Fruit fly (Drosophila melanogaster) whole organism, embryonic: Measurements from ENCODE around the gene MBD-R2.

Source experiments
- Antp ChIP-seq: fragments of 200-800 bp; sonication (Bioruptor generic); optimal IDR thresholded peaks from 3 replicates; lab custom pipeline; 2016; ENCODE audit warnings: missing biosample characterization, missing genetic modification characterization
- CG1024 ChIP-seq: fragments of 200-800 bp; sonication (Bioruptor generic); IDR thresholded peaks from 2 replicates; pipeline ENCODE4 v1.3.6; 2022; ENCODE audit warnings: missing biosample characterization, missing genetic modification characterization
- CG10274 ChIP-seq: fragments of 200-800 bp; sonication (Bioruptor generic); optimal IDR thresholded peaks from 3 replicates; lab custom pipeline; 2017; ENCODE audit warnings: missing biosample characterization, mild to moderate bottlenecking, missing genetic modification characterization
- CG10543 ChIP-seq: fragments of 200-800 bp; sonication (Bioruptor generic); optimal IDR thresholded peaks from 3 replicates; lab custom pipeline; 2017; ENCODE audit warnings: missing biosample characterization, mild to moderate bottlenecking, missing genetic modification characterization, moderate library complexity
- CG14014 ChIP-seq: fragments of 200-800 bp; sonication (Bioruptor generic); IDR thresholded peaks from 2 replicates; pipeline ENCODE4 v1.3.6; 2022; ENCODE audit warnings: missing biosample characterization, missing genetic modification characterization
- CG15696 ChIP-seq: fragments of 200-800 bp; sonication (Bioruptor generic); optimal IDR thresholded peaks from 2 replicates; lab custom pipeline; 2019; ENCODE audit warnings: missing biosample characterization, mild to moderate bottlenecking, missing genetic modification characterization, moderate library complexity
- CG1603 ChIP-seq: fragments of 200-800 bp; sonication (Bioruptor generic); optimal IDR thresholded peaks from 2 replicates; lab custom pipeline; 2019; ENCODE audit warnings: missing biosample characterization, mild to moderate bottlenecking, missing genetic modification characterization, moderate library complexity
- CG16815 ChIP-seq: fragments of 200-800 bp; sonication (Bioruptor generic); optimal IDR thresholded peaks from 3 replicates; lab custom pipeline; 2017; ENCODE audit warnings: missing biosample characterization, mild to moderate bottlenecking, missing genetic modification characterization
- CG17612 ChIP-seq: fragments of 200-800 bp; sonication (Bioruptor generic); IDR thresholded peaks from 2 replicates; pipeline ENCODE4 v1.3.6; 2022; ENCODE audit warnings: missing biosample characterization, missing genetic modification characterization
- CG18011 ChIP-seq: fragments of 200-800 bp; sonication (Bioruptor generic); optimal IDR thresholded peaks from 2 replicates; lab custom pipeline; 2017; ENCODE audit warnings: missing biosample characterization, missing genetic modification characterization, mild to moderate bottlenecking, moderate library complexity, missing genotype
- CG2129 ChIP-seq: fragments of 200-800 bp; sonication (Bioruptor generic); IDR thresholded peaks from 2 replicates; pipeline ENCODE4 v1.3.6; 2022; ENCODE audit warnings: missing biosample characterization, missing genetic modification characterization; ENCODE audit not compliant: partially characterized antibody
- CG2202 ChIP-seq: fragments of 200-800 bp; sonication (Bioruptor generic); optimal IDR thresholded peaks from 2 replicates; lab custom pipeline; 2018; ENCODE audit warnings: missing biosample characterization, mild to moderate bottlenecking, missing genetic modification characterization
- CG2712 ChIP-seq: fragments of 200-800 bp; optimal IDR thresholded peaks from 3 replicates; lab custom pipeline; 2019; ENCODE audit warnings: missing biosample characterization, mild to moderate bottlenecking, missing genetic modification characterization, moderate library complexity
- CG30403 ChIP-seq: fragments of 200-800 bp; sonication (Bioruptor generic); optimal IDR thresholded peaks from 3 replicates; lab custom pipeline; 2016; ENCODE audit warnings: missing biosample characterization, missing genetic modification characterization
- CG30431 ChIP-seq: fragments of 200-800 bp; sonication (Bioruptor generic); optimal IDR thresholded peaks from 2 replicates; lab custom pipeline; 2017; ENCODE audit warnings: missing biosample characterization, missing genetic modification characterization
- CG34224 ChIP-seq: fragments of 200-800 bp; sonication (Bioruptor generic); IDR thresholded peaks from 3 replicates; pipeline ENCODE4 v1.3.6; 2022; ENCODE audit warnings: missing biosample characterization, missing genetic modification characterization; ENCODE audit not compliant: partially characterized antibody
- CG7271 ChIP-seq: fragments of 200-800 bp; sonication (Bioruptor generic); optimal IDR thresholded peaks from 2 replicates; lab custom pipeline; 2018; ENCODE audit warnings: missing biosample characterization, mild to moderate bottlenecking, missing genetic modification characterization, moderate library complexity
- CG8478 ChIP-seq: fragments of >200 bp; optimal IDR thresholded peaks from 2 replicates; lab custom pipeline; 2018
- CG9876 ChIP-seq: fragments of 200-800 bp; sonication (Bioruptor generic); optimal IDR thresholded peaks from 2 replicates; lab custom pipeline; 2016; ENCODE audit warnings: missing biosample characterization, missing genetic modification characterization
- D19A ChIP-seq: fragments of 200-800 bp; optimal IDR thresholded peaks from 3 replicates; lab custom pipeline; 2019; ENCODE audit warnings: missing biosample characterization, mild to moderate bottlenecking, missing genetic modification characterization, moderate library complexity
- Fer2 ChIP-seq: fragments of 200-800 bp; sonication (Bioruptor generic); optimal IDR thresholded peaks from 2 replicates; lab custom pipeline; 2018; ENCODE audit warnings: missing biosample characterization, mild to moderate bottlenecking, missing genetic modification characterization, moderate library complexity
- Hmx ChIP-seq: fragments of 200-800 bp; sonication (Bioruptor generic); optimal IDR thresholded peaks from 2 replicates; lab custom pipeline; 2016; ENCODE audit warnings: missing biosample characterization, missing genetic modification characterization
- Kr ChIP-seq: fragments of 200-800 bp; sonication (Bioruptor generic); optimal IDR thresholded peaks from 2 replicates; lab custom pipeline; 2017; ENCODE audit warnings: missing biosample characterization, mild to moderate bottlenecking, missing genetic modification characterization
- Mrtf ChIP-seq: fragments of 200-800 bp; sonication (Bioruptor generic); IDR thresholded peaks from 3 replicates; pipeline ENCODE4 v1.3.6; 2022; ENCODE audit warnings: missing biosample characterization, missing genetic modification characterization
- NfI ChIP-seq: fragments of 200-800 bp; sonication (Bioruptor generic); optimal IDR thresholded peaks from 3 replicates; lab custom pipeline; 2018; ENCODE audit warnings: missing biosample characterization, mild to moderate bottlenecking, missing genetic modification characterization, moderate library complexity
- Oaz ChIP-seq: fragments of 200-800 bp; sonication (Bioruptor generic); IDR thresholded peaks from 2 replicates; pipeline ENCODE4 v1.3.6; 2022; ENCODE audit warnings: missing biosample characterization, missing genetic modification characterization
- Taf1 ChIP-seq: fragments of 200-800 bp; sonication (Bioruptor generic); IDR thresholded peaks from 2 replicates; pipeline ENCODE4 v1.3.6; 2022; ENCODE audit warnings: missing biosample characterization, missing genetic modification characterization
- Xbp1 ChIP-seq: fragments of 200-800 bp; sonication (Bioruptor generic); optimal IDR thresholded peaks from 3 replicates; lab custom pipeline; 2016; ENCODE audit warnings: missing biosample characterization, mild to moderate bottlenecking, missing genetic modification characterization
- aop ChIP-seq: fragments of 200-800 bp; sonication (Bioruptor generic); IDR thresholded peaks from 2 replicates; pipeline ENCODE4 v1.3.6; 2022; ENCODE audit warnings: missing biosample characterization, missing genetic modification characterization
- bsh ChIP-seq, 2 experiments: fragments of 200-800 bp; sonication (Bioruptor generic); optimal IDR thresholded peaks; 2 replicates each; lab custom pipeline; 2017 to 2018; ENCODE audit warnings: mild to moderate bottlenecking in 2 of 2, missing biosample characterization in 2 of 2, missing genetic modification characterization in 2 of 2, moderate library complexity in 1 of 2
- cg ChIP-seq: fragments of 200-800 bp; sonication (Bioruptor generic); optimal IDR thresholded peaks from 3 replicates; lab custom pipeline; 2019; ENCODE audit warnings: missing biosample characterization, mild to moderate bottlenecking, missing genetic modification characterization, moderate library complexity
- dmrt11E ChIP-seq: fragments of 200-800 bp; sonication (Bioruptor generic); optimal IDR thresholded peaks from 3 replicates; lab custom pipeline; 2018; ENCODE audit warnings: missing biosample characterization, mild to moderate bottlenecking, missing genetic modification characterization, moderate library complexity
- en ChIP-seq: fragments of 200-800 bp; sonication (Bioruptor generic); optimal IDR thresholded peaks from 2 replicates; lab custom pipeline; 2016; ENCODE audit warnings: missing biosample characterization, missing genetic modification characterization
- eve ChIP-seq, 2 experiments: fragments of >200 bp; optimal IDR thresholded peaks; 2 replicates each; lab custom pipeline; 2017; ENCODE audit warnings: missing biosample characterization in 2 of 2, missing genetic modification characterization in 2 of 2
- ftz-f1 ChIP-seq: fragments of 200-800 bp; sonication (Bioruptor generic); optimal IDR thresholded peaks from 2 replicates; lab custom pipeline; 2016; ENCODE audit warnings: missing biosample characterization, missing genetic modification characterization
- fu2 ChIP-seq: fragments of 200-800 bp; sonication (Bioruptor generic); optimal IDR thresholded peaks from 2 replicates; lab custom pipeline; 2016; ENCODE audit warnings: missing biosample characterization, missing genetic modification characterization
- gce ChIP-seq: fragments of 200-800 bp; sonication (Bioruptor generic); IDR thresholded peaks from 3 replicates; pipeline ENCODE4 v1.3.6; 2022; ENCODE audit warnings: missing biosample characterization, missing genetic modification characterization
- gcm ChIP-seq: fragments of 200-800 bp; sonication (Bioruptor generic); optimal IDR thresholded peaks from 2 replicates; lab custom pipeline; 2019; ENCODE audit warnings: missing biosample characterization, mild to moderate bottlenecking, missing genetic modification characterization, moderate library complexity
- gfzf ChIP-seq: fragments of 200-800 bp; sonication (Bioruptor generic); optimal IDR thresholded peaks from 2 replicates; lab custom pipeline; 2016; ENCODE audit warnings: missing biosample characterization, mild to moderate bottlenecking, missing genetic modification characterization, moderate library complexity
- gsb ChIP-seq: fragments of 200-800 bp; sonication (Bioruptor generic); IDR thresholded peaks from 2 replicates; pipeline ENCODE4 v1.3.6; 2022; ENCODE audit warnings: missing biosample characterization, missing genetic modification characterization
- h ChIP-seq: fragments of >200 bp; optimal IDR thresholded peaks from 2 replicates; lab custom pipeline; 2017
- hth ChIP-seq: fragments of >200 bp; optimal IDR thresholded peaks from 2 replicates; lab custom pipeline; 2017; ENCODE audit warnings: inconsistent platforms
- insv ChIP-seq, 2 experiments: fragments of 200-800 bp; sonication (Bioruptor generic); optimal IDR thresholded peaks; 3 replicates each; lab custom pipeline; 2016 to 2018; ENCODE audit warnings: missing biosample characterization in 2 of 2, missing genetic modification characterization in 2 of 2
- jigr1 ChIP-seq: fragments of 200-800 bp; sonication (Bioruptor generic); IDR thresholded peaks from 3 replicates; pipeline ENCODE4 v1.3.6; 2022; ENCODE audit warnings: missing biosample characterization, missing genetic modification characterization
- kah ChIP-seq: fragments of 200-800 bp; sonication (Bioruptor generic); optimal IDR thresholded peaks from 2 replicates; lab custom pipeline; 2018; ENCODE audit warnings: missing biosample characterization, mild to moderate bottlenecking, missing genetic modification characterization
- lola ChIP-seq, 3 experiments: fragments of >200 bp in 2 of 3; fragments of 200-800 bp in 1 of 3; sonication (Bioruptor generic) in 1 of 3; optimal IDR thresholded peaks; 2 replicates each; lab custom pipeline; 2017 to 2019; ENCODE audit warnings: missing biosample characterization in 3 of 3, missing genetic modification characterization in 3 of 3, mild to moderate bottlenecking in 1 of 3, moderate library complexity in 1 of 3
- onecut ChIP-seq: fragments of 200-800 bp; sonication (Bioruptor generic); IDR thresholded peaks from 2 replicates; pipeline ENCODE4 v1.3.6; 2022; ENCODE audit warnings: missing biosample characterization, missing genetic modification characterization
- slou ChIP-seq: fragments of 200-800 bp; sonication (Bioruptor generic); optimal IDR thresholded peaks from 3 replicates; lab custom pipeline; 2016; ENCODE audit warnings: missing biosample characterization, missing genetic modification characterization
- tap ChIP-seq: fragments of 200-800 bp; optimal IDR thresholded peaks from 3 replicates; lab custom pipeline; 2019; ENCODE audit warnings: missing biosample characterization, mild to moderate bottlenecking, missing genetic modification characterization, moderate library complexity
- tx ChIP-seq: fragments of 200-800 bp; sonication (Bioruptor generic); optimal IDR thresholded peaks from 2 replicates; lab custom pipeline; 2016; ENCODE audit warnings: missing biosample characterization, missing genetic modification characterization
- wor ChIP-seq: fragments of 200-800 bp; sonication (Bioruptor generic); IDR thresholded peaks from 2 replicates; pipeline ENCODE4 v1.3.6; 2022; ENCODE audit warnings: missing biosample characterization, missing genetic modification characterization
- zen ChIP-seq: fragments of 200-800 bp; sonication (Bioruptor generic); optimal IDR thresholded peaks from 3 replicates; lab custom pipeline; 2018; ENCODE audit warnings: missing biosample characterization, mild to moderate bottlenecking, missing genetic modification characterization, moderate library complexity

MBD-R2 gene

dm6 chr3R:12401672-12402296 lies 45.7 kb upstream of the MBD-R2 start, which contains the start of gene DNAlig3 (continued):
- TF ChIP-seq CG9876 (GFP tag; lab: Kevin White, UChicago) (no peak), Xbp1 (GFP tag; lab: Kevin White, UChicago) (no peak), CG2712 (no peak), CG8478 (lab: Kevin White, UChicago) (no peak), D19A (tag; lab: Kevin White, UChicago) (no peak), ftz-f1 (GFP tag; lab: Kevin White, UChicago) (no peak), aop (GFP tag; lab: Robert Waterston, UW) (no peak), wor (GFP tag; lab: Robert Waterston, UW) (no peak), NfI (GFP tag; lab: Kevin White, UChicago) (no peak), zen (tag; lab: Kevin White, UChicago) (peak; percentile 17), h (lab: Kevin White, UChicago) (no peak), Taf1 (no peak), kah (peak; percentile 1), CG16815 (no peak), CG1603 (peak; percentile 64), CG2202 (tag; lab: Kevin White, UChicago) (no peak), gsb (no peak), Oaz (no peak), CG10543 (GFP tag; lab: Kevin White, UChicago) (no peak), CG2129 (GFP tag; lab: Robert Waterston, UW) (no peak), insv (GFP tag; optimal IDR thresholded peaks at IDR 0.05; lab: Kevin White, UChicago) (no peak), Hmx (GFP tag; lab: Kevin White, UChicago) (no peak), CG1024 (GFP tag; lab: Robert Waterston, UW) (no peak), gcm (GFP tag; lab: Kevin White, UChicago) (no peak), gce (GFP tag; lab: Robert Waterston, UW) (no peak), bsh (GFP tag; optimal IDR thresholded peaks at IDR 0.05; lab: Kevin White, UChicago) (no peak), en (GFP tag; lab: Kevin White, UChicago) (no peak), Kr (GFP tag; lab: Kevin White, UChicago) (no peak), Fer2 (tag; lab: Kevin White, UChicago) (no peak), CG7271 (tag; lab: Kevin White, UChicago) (no peak), cg (GFP tag; lab: Kevin White, UChicago) (no peak), fu2 (GFP tag; lab: Kevin White, UChicago) (no peak), eve (GFP tag; optimal IDR thresholded peaks at IDR 0.05; lab: Kevin White, UChicago) (no peak), lola (GFP tag; optimal IDR thresholded peaks at IDR 0.05; lab: Kevin White, UChicago) (no peak), tx (GFP tag; lab: Kevin White, UChicago) (no peak), CG18011 (no peak), CG10274 (GFP tag; lab: Kevin White, UChicago) (no peak), onecut (GFP tag; lab: Robert Waterston, UW) (no peak), slou (no peak), CG34224 (GFP tag; lab: Robert Waterston, UW) (peak; percentile 57), Antp (GFP tag; lab: Kevin White, UChicago) (no peak), gfzf (GFP tag; lab: Kevin White, UChicago) (peak; percentile 27), tap (tag; lab: Kevin White, UChicago) (no peak), CG15696 (tag; lab: Kevin White, UChicago) (no peak), dmrt11E (tag; lab: Kevin White, UChicago) (no peak), CG17612 (GFP tag; lab: Robert Waterston, UW) (no peak), CG14014 (no peak), jigr1 (GFP tag; lab: Robert Waterston, UW) (no peak), hth (lab: Kevin White, UChicago) (no peak), Mrtf (no peak), CG30403 (no peak), CG30431 (GFP tag; lab: Kevin White, UChicago) (no peak)
